Worm (Caenorhabditis elegans): ENCODE data around the gene cbp-3.

DNA sequence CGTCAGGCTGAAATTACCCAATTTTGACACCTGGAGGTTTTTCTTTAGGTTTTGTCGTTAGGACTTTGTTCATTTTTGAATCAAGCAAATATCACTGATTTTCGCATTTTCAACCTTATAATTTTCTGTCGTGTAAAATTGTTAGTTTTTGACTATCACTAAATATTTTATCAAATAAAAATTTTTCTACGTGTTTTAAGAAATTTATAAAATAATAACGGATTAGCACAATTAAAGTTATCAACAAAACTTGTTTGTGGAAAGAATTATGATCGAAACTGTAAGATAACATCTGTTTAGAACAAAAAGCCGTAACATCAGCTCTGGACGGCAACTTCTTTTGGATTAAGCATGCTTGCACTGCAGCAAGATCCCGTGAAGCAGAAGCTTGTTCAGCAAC is 9.1 kb downstream of the cbp-3 start, which contains the start of gene cbp-2:
- TF ChIP-seq med-1 (GFP tag; optimal IDR thresholded peaks at IDR 0.05; ENCODE audit: insufficient read depth), result no peak
- no peak for TF ChIP-seq ztf-29 (GFP tag; IDR thresholded peaks at IDR 0.05)
- TF ChIP-seq cog-1 (tag; optimal IDR thresholded peaks at IDR 0.05), result no peak
- no peak for TF ChIP-seq tab-1 (GFP tag; IDR thresholded peaks at IDR 0.05)
- no peak for TF ChIP-seq flt-1 (GFP tag; IDR thresholded peaks at IDR 0.05)
- no peak for TF ChIP-seq T22C8.4 (GFP tag; IDR thresholded peaks at IDR 0.05)
- no peak for TF ChIP-seq ref-1 (GFP tag; conservative IDR thresholded peaks at IDR 0.05)
- no peak for TF ChIP-seq ztf-23 (GFP tag; IDR thresholded peaks at IDR 0.05)
- no peak for TF ChIP-seq klf-2 (GFP tag; conservative IDR thresholded peaks at IDR 0.05)
